Fruit fly (Drosophila melanogaster): ENCODE data around the gene CG32204.
A peak's percentile ranks its signal among the peaks of the same experiment; 100 is the strongest.

CG32204 gene

dm6 chr3L:18898770-18899278 lies 47.0 kb downstream of the CG32204 start, which contains the start of gene RpL26 (continued):
- TF ChIP-seq bbx (GFP tag; IDR thresholded peaks at IDR 0.05; ENCODE audit: partially characterized antibody) (peak; percentile 85), Atf-2 (GFP tag; optimal IDR thresholded peaks at IDR 0.05) (peak; percentile 73), fu2 (GFP tag; optimal IDR thresholded peaks at IDR 0.05) (peak; percentile 86), CG10462 (GFP tag; optimal IDR thresholded peaks at IDR 0.05) (peak; percentile 46), Dbx (GFP tag; IDR thresholded peaks at IDR 0.05) (peak; percentile 88), MESR4 (GFP tag; optimal IDR thresholded peaks at IDR 0.05) (peak; percentile 96), chif (GFP tag; optimal IDR thresholded peaks at IDR 0.05) (peak; percentile 55 to 81), CG6813 (GFP tag; optimal IDR thresholded peaks at IDR 0.05) (no peak), ttk (GFP tag; IDR thresholded peaks at IDR 0.05) (peak; percentile 42; the same call in 1 of the 2 replicates), CG10431 (GFP tag; optimal IDR thresholded peaks at IDR 0.05) (peak; percentile 46), Ssrp (tag; optimal IDR thresholded peaks at IDR 0.05) (peak; percentile 64), psq (GFP tag; optimal IDR thresholded peaks at IDR 0.05) (peak; percentile 36), croc (GFP tag; conservative IDR thresholded peaks at IDR 0.05) (peak; percentile 60), Ravus (GFP tag; IDR thresholded peaks at IDR 0.05) (no peak), Lpt (GFP tag; optimal IDR thresholded peaks at IDR 0.05) (no peak), her (GFP tag; optimal IDR thresholded peaks at IDR 0.05) (peak; percentile 41), CG4404 (GFP tag; IDR thresholded peaks at IDR 0.05) (peak; percentile 83), jigr1 (GFP tag; IDR thresholded peaks at IDR 0.05) (no peak), CG14667 (GFP tag; IDR thresholded peaks at IDR 0.05) (no peak; the same call in 1 of the 2 replicates), Lhr (GFP tag; optimal IDR thresholded peaks at IDR 0.05) (peak; percentile 92), pb (GFP tag; optimal IDR thresholded peaks at IDR 0.05) (peak; percentile 48), CG3838 (GFP tag; optimal IDR thresholded peaks at IDR 0.05) (peak; percentile 45), CG1792 (GFP tag; optimal IDR thresholded peaks at IDR 0.05) (peak; percentile 53), vfl (GFP tag; optimal IDR thresholded peaks at IDR 0.05) (peak; percentile 78), NFAT (GFP tag; IDR thresholded peaks at IDR 0.05) (peak; percentile 76), oc (tag; optimal IDR thresholded peaks at IDR 0.05) (no peak), Side (GFP tag; optimal IDR thresholded peaks at IDR 0.05) (peak; percentile 71), CG2678 (tag; optimal IDR thresholded peaks at IDR 0.05) (peak; percentile 76), CG11695 (GFP tag; IDR thresholded peaks at IDR 0.05) (peak; percentile 64; the same call in 1 of the 3 replicates), CG3726 (GFP tag; IDR thresholded peaks at IDR 0.05) (0 out of 3 replicates have a peak, but pooled peaks have one; percentile 5), CG18011 (GFP tag; optimal IDR thresholded peaks at IDR 0.05) (peak; percentile 48), cwo (GFP tag; optimal IDR thresholded peaks at IDR 0.05) (peak; percentile 36), Hr39 (optimal IDR thresholded peaks at IDR 0.05) (no peak), sim (GFP tag; IDR thresholded peaks at IDR 0.05) (no peak), salm (tag; optimal IDR thresholded peaks at IDR 0.05) (no peak), Drgx (GFP tag; IDR thresholded peaks at IDR 0.05) (no peak), CG13296 (GFP tag; optimal IDR thresholded peaks at IDR 0.05) (peak; percentile 82), Sin3A (optimal IDR thresholded peaks at IDR 0.05) (peak; percentile 95), CG16779 (GFP tag; IDR thresholded peaks at IDR 0.05) (0 out of 2 replicates have a peak, but pooled peaks have one; percentile 12), odd (GFP tag; optimal IDR thresholded peaks at IDR 0.05) (peak; percentile 60), CG10321 (GFP tag; IDR thresholded peaks at IDR 0.05) (no peak), CG5245 (GFP tag; optimal IDR thresholded peaks at IDR 0.05) (peak; percentile 11), ham (GFP tag; IDR thresholded peaks at IDR 0.05) (no peak), Dfd (GFP tag; optimal IDR thresholded peaks at IDR 0.05) (no peak), ci (GFP tag; IDR thresholded peaks at IDR 0.05) (peak; percentile 38; the same call in 2 of the 3 replicates), trh (GFP tag; optimal IDR thresholded peaks at IDR 0.05) (peak; percentile 54), gcm (GFP tag; optimal IDR thresholded peaks at IDR 0.05) (peak; percentile 42), Xbp1 (GFP tag; optimal IDR thresholded peaks at IDR 0.05) (peak; percentile 84), dan (GFP tag; IDR thresholded peaks at IDR 0.05) (no peak), sc (optimal IDR thresholded peaks at IDR 0.05) (no peak), sc (GFP tag; optimal IDR thresholded peaks at IDR 0.05) (peak; percentile 44), CG15696 (tag; optimal IDR thresholded peaks at IDR 0.05) (peak; percentile 72)

Data from whole organism, embryonic.